Worm (Caenorhabditis elegans) whole organism, L2 larva: ENCODE data around the gene B0507.2.

Experiments
- C34F6.9 ChIP-seq: fragments of 150-350 bp; optimal IDR thresholded peaks from 2 replicates; lab custom pipeline; 2014; ENCODE audit warnings: missing biosample characterization, missing genetic modification characterization
- F13H6.1 ChIP-seq: sonication (generic microtip); optimal IDR thresholded peaks from 2 replicates; lab custom pipeline; 2016; ENCODE audit warnings: missing genetic modification characterization, missing compliant biosample characterization
- R02D3.7 ChIP-seq: fragments of 150-350 bp; optimal IDR thresholded peaks from 2 replicates; lab custom pipeline; 2014; ENCODE audit warnings: missing biosample characterization, missing genetic modification characterization
- Y55F3AM.14 ChIP-seq: fragments of 200-800 bp; sonication (Bioruptor generic); optimal IDR thresholded peaks from 2 replicates; lab custom pipeline; 2018; ENCODE audit warnings: mild to moderate bottlenecking, missing genetic modification characterization, missing compliant biosample characterization
- ama-1 ChIP-seq: fragments of 150-350 bp; optimal IDR thresholded peaks from 2 replicates; lab custom pipeline; 2018; ENCODE audit warnings: inconsistent platforms
- ceh-82 ChIP-seq: fragments of 150-350 bp; optimal IDR thresholded peaks from 2 replicates; lab custom pipeline; 2014; ENCODE audit warnings: missing biosample characterization, missing genetic modification characterization
- dmd-4 ChIP-seq: sonication (generic microtip); optimal IDR thresholded peaks from 2 replicates; lab custom pipeline; 2017; ENCODE audit warnings: missing biosample characterization, missing genetic modification characterization
- egl-27 ChIP-seq: sonication (generic microtip); optimal IDR thresholded peaks from 3 replicates; lab custom pipeline; 2017; ENCODE audit warnings: missing biosample characterization, missing genetic modification reagents, missing genetic modification characterization
- elt-1 ChIP-seq: fragments of 150-350 bp; optimal IDR thresholded peaks from 2 replicates; lab custom pipeline; 2014; ENCODE audit warnings: missing biosample characterization, missing genetic modification characterization
- elt-3 ChIP-seq: sonication (generic microtip); optimal IDR thresholded peaks from 2 replicates; lab custom pipeline; 2017; ENCODE audit warnings: missing biosample characterization, missing genetic modification characterization
- fos-1 ChIP-seq: fragments of 150-350 bp; optimal IDR thresholded peaks from 2 replicates; lab custom pipeline; 2014; ENCODE audit warnings: missing biosample characterization, missing genetic modification characterization
- gmeb-1 ChIP-seq: fragments of 150-350 bp; optimal IDR thresholded peaks from 2 replicates; lab custom pipeline; 2014; ENCODE audit warnings: missing biosample characterization, missing genetic modification characterization
- lin-13 ChIP-seq: fragments of 150-350 bp; optimal IDR thresholded peaks from 2 replicates; lab custom pipeline; 2014; ENCODE audit warnings: missing biosample characterization, missing genetic modification reagents, missing genetic modification characterization
- lin-39 ChIP-seq: fragments of 150-350 bp; optimal IDR thresholded peaks from 2 replicates; lab custom pipeline; 2014; ENCODE audit warnings: missing biosample characterization, missing genetic modification reagents, missing genetic modification characterization
- lsy-2 ChIP-seq, 2 experiments: fragments of 150-350 bp in 1 of 2; sonication (generic microtip) in 1 of 2; optimal IDR thresholded peaks; 2 replicates each; lab custom pipeline; 2014 to 2017; ENCODE audit warnings: missing biosample characterization in 2 of 2, missing genetic modification characterization in 2 of 2
- mab-5 ChIP-seq: fragments of 150-350 bp; optimal IDR thresholded peaks from 2 replicates; lab custom pipeline; 2014; ENCODE audit warnings: missing biosample characterization, missing genetic modification characterization
- mdl-1 ChIP-seq, 2 experiments: fragments of 150-350 bp in 1 of 2; sonication (generic microtip) in 1 of 2; optimal IDR thresholded peaks; 2 replicates each; lab custom pipeline; 2017; ENCODE audit warnings: missing biosample characterization in 2 of 2, missing genetic modification characterization in 2 of 2
- nhr-12 ChIP-seq: fragments of 150-350 bp; optimal IDR thresholded peaks from 2 replicates; lab custom pipeline; 2014; ENCODE audit warnings: missing biosample characterization, missing genetic modification characterization
- nhr-129 ChIP-seq: fragments of 150-350 bp; optimal IDR thresholded peaks from 2 replicates; lab custom pipeline; 2014; ENCODE audit warnings: missing biosample characterization, missing genetic modification characterization
- nhr-21 ChIP-seq: fragments of 150-350 bp; optimal IDR thresholded peaks from 2 replicates; lab custom pipeline; 2014; ENCODE audit warnings: missing biosample characterization, missing genetic modification characterization
- nhr-23 ChIP-seq: fragments of 150-350 bp; optimal IDR thresholded peaks from 2 replicates; lab custom pipeline; 2014; ENCODE audit warnings: missing biosample characterization, missing genetic modification reagents, missing genetic modification characterization
- nhr-237 ChIP-seq: fragments of 150-350 bp; optimal IDR thresholded peaks from 2 replicates; lab custom pipeline; 2014; ENCODE audit warnings: missing biosample characterization, missing genetic modification characterization
- nhr-25 ChIP-seq: fragments of 150-350 bp; sonication (generic microtip); optimal IDR thresholded peaks from 3 replicates; lab custom pipeline; 2014; ENCODE audit warnings: missing biosample characterization, missing genetic modification characterization
- nhr-6 ChIP-seq: fragments of 150-350 bp; optimal IDR thresholded peaks from 2 replicates; lab custom pipeline; 2014; ENCODE audit warnings: missing biosample characterization, missing genetic modification characterization
- sem-4 ChIP-seq: fragments of 150-350 bp; optimal IDR thresholded peaks from 2 replicates; lab custom pipeline; 2014; ENCODE audit warnings: missing biosample characterization, missing genetic modification reagents, missing genetic modification characterization
- skn-1 ChIP-seq: sonication (generic microtip); optimal IDR thresholded peaks from 2 replicates; lab custom pipeline; 2017; ENCODE audit warnings: missing biosample characterization, missing genetic modification characterization
- sma-3 ChIP-seq: sonication (generic microtip); optimal IDR thresholded peaks from 2 replicates; lab custom pipeline; 2016; ENCODE audit warnings: missing genetic modification reagents, missing genetic modification characterization, missing compliant biosample characterization
- sma-9 ChIP-seq, 2 experiments: fragments of 150-350 bp in 1 of 2; sonication (generic microtip) in 1 of 2; optimal IDR thresholded peaks; 2 replicates each; lab custom pipeline; 2014 to 2016; ENCODE audit warnings: missing genetic modification characterization in 2 of 2, mild to moderate bottlenecking in 1 of 2, missing biosample characterization in 1 of 2, missing compliant biosample characterization in 1 of 2, missing genetic modification reagents in 1 of 2, moderate library complexity in 1 of 2
- unc-62 ChIP-seq: fragments of 150-350 bp; optimal IDR thresholded peaks from 2 replicates; lab custom pipeline; 2014; ENCODE audit warnings: missing biosample characterization, missing genetic modification reagents, missing genetic modification characterization
- zag-1 ChIP-seq: fragments of 150-350 bp; optimal IDR thresholded peaks from 2 replicates; lab custom pipeline; 2014; ENCODE audit warnings: missing biosample characterization, missing genetic modification characterization
- ztf-1 ChIP-seq: fragments of 200-800 bp; sonication (Bioruptor generic); conservative IDR thresholded peaks from 2 replicates; pipeline ENCODE4 v1.3.6; 2022; ENCODE audit warnings: missing genetic modification characterization, missing compliant biosample characterization

Gene B0507.2

DNA sequence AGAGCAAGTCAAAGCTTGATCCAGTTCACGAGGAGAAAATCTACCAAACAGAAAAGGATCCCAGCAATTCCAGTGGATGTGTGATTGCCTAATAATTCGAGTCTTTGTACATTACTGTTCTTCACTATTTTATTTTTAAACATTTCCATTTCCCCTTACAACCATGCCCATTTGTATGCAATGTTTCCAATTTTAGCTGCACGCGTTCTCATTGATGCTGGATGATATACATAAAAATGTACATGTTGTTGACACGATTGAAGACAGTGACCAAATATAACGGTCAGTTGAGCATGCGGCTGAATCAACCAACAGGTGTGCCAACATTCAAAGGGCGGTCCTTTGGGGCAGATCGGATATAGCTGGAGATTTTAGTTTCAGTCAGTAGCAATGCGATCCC is 2.1 kb downstream of the B0507.2 start, which contains the start of gene B0507.1:
Gene B0507.1, plus strand, starts transcription at position 301 of the 400 bp plus-strand sequence.
- no peak for TF ChIP-seq lsy-2 (tag; optimal IDR thresholded peaks at IDR 0.05; lab: Kevin White, UChicago)
- no peak for TF ChIP-seq ztf-1 (GFP tag; lab: Robert Waterston, UW)
- no peak for TF ChIP-seq lin-39
- no peak for TF ChIP-seq dmd-4
- TF ChIP-seq nhr-21 (tag; lab: Kevin White, UChicago) = no peak
- no peak for TF ChIP-seq gmeb-1
- no peak for TF ChIP-seq sma-9 (GFP tag; optimal IDR thresholded peaks at IDR 0.05; lab: Kevin White, UChicago)
- TF ChIP-seq sma-9 (tag; optimal IDR thresholded peaks at IDR 0.05; lab: Kevin White, UChicago) = no peak
- TF ChIP-seq unc-62 (GFP tag; lab: Kevin White, UChicago) = no peak
- no peak for TF ChIP-seq F13H6.1 (tag; lab: Kevin White, UChicago)
- TF ChIP-seq C34F6.9 (tag; lab: Kevin White, UChicago) = no peak
- no peak for TF ChIP-seq R02D3.7 (tag; lab: Kevin White, UChicago)
- TF ChIP-seq nhr-6 (tag; lab: Kevin White, UChicago) = no peak
- TF ChIP-seq nhr-12 (tag; lab: Kevin White, UChicago) = no peak
- TF ChIP-seq mab-5 = no peak
- no peak for TF ChIP-seq nhr-129 (tag; lab: Kevin White, UChicago)
- TF ChIP-seq egl-27 (tag; lab: Kevin White, UChicago) = no peak
- no peak for TF ChIP-seq ceh-82 (tag; lab: Kevin White, UChicago)
- TF ChIP-seq nhr-23 (tag; lab: Kevin White, UChicago) = no peak
- TF ChIP-seq sma-3 (GFP tag; lab: Kevin White, UChicago) = no peak
- no peak for TF ChIP-seq zag-1
- TF ChIP-seq, all 48 proteins: peak for 0

DNA sequence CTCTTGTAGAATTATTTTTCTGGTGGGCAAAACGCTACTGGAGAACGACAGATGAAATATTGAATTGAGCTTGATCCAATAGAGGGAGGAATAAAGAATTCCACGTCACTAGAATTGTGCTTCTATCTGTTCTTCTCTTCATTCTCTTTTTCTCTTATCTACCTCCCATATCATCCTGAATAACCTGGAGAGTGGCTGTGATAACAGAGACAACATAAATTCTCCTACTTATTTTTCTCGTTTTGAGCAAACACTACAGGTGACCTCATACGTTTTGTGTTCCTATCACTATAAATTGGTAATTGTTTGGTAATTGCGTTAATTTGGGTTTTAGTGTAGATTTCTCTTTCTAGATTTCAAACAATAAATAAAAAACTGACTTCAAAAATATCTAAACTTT is 7.0 kb downstream of the B0507.2 start:
- TF ChIP-seq fos-1 (tag; lab: Kevin White, UChicago) (peak; percentile 64), nhr-23 (tag; lab: Kevin White, UChicago) (no peak), mdl-1 (tag; optimal IDR thresholded peaks at IDR 0.05; lab: Kevin White, UChicago) (no peak)

DNA sequence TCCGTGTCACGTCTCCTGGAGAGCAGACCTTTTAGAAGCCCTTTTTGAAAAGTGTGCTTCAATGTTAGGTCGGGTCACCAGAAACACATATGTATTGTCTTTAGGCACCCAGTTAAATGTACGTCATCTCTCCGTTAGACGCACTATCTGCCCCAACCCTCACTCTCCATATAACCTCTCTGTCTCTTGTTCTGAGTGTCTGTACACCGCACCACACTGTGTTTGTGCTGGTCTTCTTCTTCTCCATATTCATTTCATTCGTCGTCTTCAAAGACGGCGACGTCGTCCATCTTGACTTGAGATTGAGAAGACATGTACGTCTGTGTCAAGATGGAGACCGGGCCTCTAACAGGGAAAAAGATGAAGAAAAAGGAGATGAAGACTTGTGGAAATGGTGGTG is 8.0 kb downstream of the B0507.2 start:
- peak; percentile 6 for TF ChIP-seq fos-1 (tag; lab: Kevin White, UChicago)
- TF ChIP-seq Y55F3AM.14 (GFP tag; lab: Kevin White, UChicago) = no peak
- peak; percentile 45 for TF ChIP-seq nhr-129 (tag; lab: Kevin White, UChicago)
- TF ChIP-seq nhr-237 (tag; lab: Kevin White, UChicago) = no peak
- no peak for TF ChIP-seq nhr-25 (tag; lab: Kevin White, UChicago)
- TF ChIP-seq elt-1 (tag; lab: Kevin White, UChicago) = no peak

DNA sequence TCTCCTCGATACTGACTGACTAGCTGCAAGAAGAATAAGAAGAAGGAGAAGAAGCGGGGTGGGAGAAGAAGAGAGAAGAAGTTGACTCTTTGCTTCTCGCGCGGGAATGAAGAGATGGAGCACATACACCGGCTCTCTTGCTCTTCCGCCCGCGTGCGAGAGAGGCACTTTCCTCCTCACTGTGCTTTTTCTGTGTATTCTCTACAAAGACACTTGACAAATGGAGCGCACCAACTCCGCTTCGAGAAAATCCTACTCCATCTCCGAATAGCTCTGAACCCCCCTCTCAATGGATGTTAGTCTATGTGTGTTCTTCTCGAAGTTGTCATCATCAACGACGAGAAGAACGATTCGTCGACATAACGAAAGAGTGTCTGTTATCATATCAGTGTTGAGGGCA is 10.4 kb downstream of the B0507.2 start:
- TF ChIP-seq nhr-21 (tag; lab: Kevin White, UChicago) (no peak), nhr-25 (tag; lab: Kevin White, UChicago) (no peak), sma-9 (GFP tag; optimal IDR thresholded peaks at IDR 0.05; lab: Kevin White, UChicago) (no peak), sma-9 (tag; optimal IDR thresholded peaks at IDR 0.05; lab: Kevin White, UChicago) (no peak), mab-5 (no peak), Y55F3AM.14 (GFP tag; lab: Kevin White, UChicago) (no peak), nhr-6 (tag; lab: Kevin White, UChicago) (no peak), lin-13 (GFP tag; lab: Kevin White, UChicago) (no peak)

DNA sequence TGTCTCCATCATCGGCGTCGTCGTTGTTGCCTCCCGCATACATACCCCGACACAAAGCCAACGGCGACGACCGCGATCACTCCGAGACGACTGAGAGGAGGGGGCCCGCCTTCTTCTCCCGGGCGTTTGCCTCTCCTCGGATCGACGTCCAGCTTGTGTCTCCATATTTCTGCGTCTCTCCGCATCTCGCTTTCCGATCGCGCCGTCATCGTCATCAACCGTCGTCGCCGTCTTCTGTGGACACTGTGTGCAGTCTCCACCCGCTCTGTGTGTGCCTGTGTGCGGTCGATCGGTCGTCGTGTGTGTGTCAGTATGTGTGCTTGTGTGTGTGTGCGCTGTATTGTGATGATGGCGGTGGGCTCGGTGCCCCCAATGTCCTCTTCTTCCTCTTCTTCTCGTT is 11.4 kb downstream of the B0507.2 start:
- TF ChIP-seq skn-1 (tag; lab: Kevin White, UChicago) (no peak), ama-1 (no peak), sma-9 (GFP tag; optimal IDR thresholded peaks at IDR 0.05; lab: Kevin White, UChicago) (no peak), sma-9 (tag; optimal IDR thresholded peaks at IDR 0.05; lab: Kevin White, UChicago) (no peak), nhr-129 (tag; lab: Kevin White, UChicago) (peak; percentile 72), fos-1 (tag; lab: Kevin White, UChicago) (peak; percentile 30), sma-3 (GFP tag; lab: Kevin White, UChicago) (no peak), elt-3 (tag; lab: Kevin White, UChicago) (no peak), unc-62 (GFP tag; lab: Kevin White, UChicago) (no peak), sem-4 (tag; lab: Kevin White, UChicago) (no peak), F13H6.1 (tag; lab: Kevin White, UChicago) (peak; percentile 50), C34F6.9 (tag; lab: Kevin White, UChicago) (no peak)
